Fruit fly (Drosophila melanogaster) whole organism, embryonic: ENCODE data around the gene ppl.
A peak's percentile ranks its signal among the peaks of the same experiment; 100 is the strongest.

ENCODE experiments used
- ATbp ChIP-seq: fragments of 200-800 bp; sonication (Bioruptor generic); optimal IDR thresholded peaks from 2 replicates; lab custom pipeline; 2017; ENCODE audit warnings: missing biosample characterization, mild to moderate bottlenecking, missing genetic modification characterization, missing genetic modification reagents
- Abd-B ChIP-seq: fragments of 200-800 bp; sonication (Bioruptor generic); optimal IDR thresholded peaks from 2 replicates; lab custom pipeline; 2018; ENCODE audit warnings: missing biosample characterization, mild to moderate bottlenecking, missing genetic modification characterization, moderate library complexity
- Ada2b ChIP-seq: fragments of 200-800 bp; sonication (Bioruptor generic); IDR thresholded peaks from 2 replicates; pipeline ENCODE4 v1.3.6; 2022; ENCODE audit warnings: missing biosample characterization, missing genetic modification characterization
- Aef1 ChIP-seq: fragments of 200-800 bp; sonication (Bioruptor generic); IDR thresholded peaks from 3 replicates; pipeline ENCODE4 v1.3.6; 2022; ENCODE audit warnings: missing biosample characterization, missing genetic modification characterization
- B-H2 ChIP-seq: fragments of 200-800 bp; sonication (Bioruptor generic); optimal IDR thresholded peaks from 2 replicates; lab custom pipeline; 2018; ENCODE audit warnings: missing biosample characterization, mild to moderate bottlenecking, missing genetic modification characterization
- BEAF-32 ChIP-seq: fragments of 200-800 bp; sonication (Bioruptor generic); optimal IDR thresholded peaks from 3 replicates; lab custom pipeline; 2017; ENCODE audit warnings: missing biosample characterization, missing genetic modification characterization, mild to moderate bottlenecking, moderate library complexity, missing genetic modification reagents
- CG10959 ChIP-seq: fragments of 200-800 bp; sonication (Bioruptor generic); IDR thresholded peaks from 2 replicates; pipeline ENCODE4 v1.3.6; 2022; ENCODE audit warnings: missing biosample characterization, missing genetic modification characterization
- CG11504 ChIP-seq: fragments of 200-800 bp; sonication (Bioruptor generic); optimal IDR thresholded peaks from 3 replicates; lab custom pipeline; 2019; ENCODE audit warnings: missing biosample characterization, mild to moderate bottlenecking, missing genetic modification characterization, moderate library complexity
- CG1233 ChIP-seq: fragments of 200-800 bp; sonication (Bioruptor generic); optimal IDR thresholded peaks from 4 replicates; lab custom pipeline; 2018; ENCODE audit warnings: missing biosample characterization, mild to moderate bottlenecking, missing genetic modification characterization
- CG13424 ChIP-seq: fragments of 200-800 bp; sonication (Bioruptor generic); optimal IDR thresholded peaks from 2 replicates; lab custom pipeline; 2019; ENCODE audit warnings: missing biosample characterization, mild to moderate bottlenecking, missing genetic modification characterization, moderate library complexity
- CG13624 ChIP-seq: fragments of 200-800 bp; sonication (Bioruptor generic); optimal IDR thresholded peaks from 2 replicates; lab custom pipeline; 2016; ENCODE audit warnings: missing biosample characterization, missing genetic modification characterization
- CG14441 ChIP-seq: fragments of 200-800 bp; sonication (Bioruptor generic); IDR thresholded peaks from 2 replicates; pipeline ENCODE4 v1.3.6; 2022; ENCODE audit warnings: missing biosample characterization, missing genetic modification characterization
- CG14667 ChIP-seq: fragments of 200-800 bp; sonication (Bioruptor generic); IDR thresholded peaks from 2 replicates; pipeline ENCODE4 v1.3.6; 2022; ENCODE audit warnings: missing biosample characterization, missing genetic modification characterization
- CG17385 ChIP-seq: fragments of 200-800 bp; sonication (Bioruptor generic); optimal IDR thresholded peaks from 3 replicates; lab custom pipeline; 2018; ENCODE audit warnings: missing biosample characterization, mild to moderate bottlenecking, missing genetic modification characterization
- CG2678 ChIP-seq: fragments of 200-800 bp; sonication (Bioruptor generic); optimal IDR thresholded peaks from 3 replicates; lab custom pipeline; 2019; ENCODE audit warnings: missing biosample characterization, mild to moderate bottlenecking, missing genetic modification characterization, moderate library complexity
- CG2712 ChIP-seq: fragments of 200-800 bp; optimal IDR thresholded peaks from 3 replicates; lab custom pipeline; 2019; ENCODE audit warnings: missing biosample characterization, mild to moderate bottlenecking, missing genetic modification characterization, moderate library complexity
- CG3281 ChIP-seq: fragments of 200-800 bp; sonication (Bioruptor generic); optimal IDR thresholded peaks from 3 replicates; lab custom pipeline; 2017; ENCODE audit warnings: missing biosample characterization, mild to moderate bottlenecking, missing genetic modification characterization
- CG3407 ChIP-seq: fragments of 200-800 bp; sonication (Bioruptor generic); optimal IDR thresholded peaks from 2 replicates; lab custom pipeline; 2018; ENCODE audit warnings: missing biosample characterization, mild to moderate bottlenecking, missing genetic modification characterization
- CG4328 ChIP-seq: fragments of 200-800 bp; sonication (Bioruptor generic); optimal IDR thresholded peaks from 3 replicates; lab custom pipeline; 2017; ENCODE audit warnings: missing biosample characterization, missing genetic modification reagents, missing genetic modification characterization
- CG6254 ChIP-seq: fragments of 200-800 bp; sonication (Bioruptor generic); optimal IDR thresholded peaks from 3 replicates; lab custom pipeline; 2017; ENCODE audit warnings: mild to moderate bottlenecking, missing biosample characterization, missing genetic modification reagents, missing genetic modification characterization
- CG8478 ChIP-seq: fragments of >200 bp; optimal IDR thresholded peaks from 2 replicates; lab custom pipeline; 2018
- CG9215 ChIP-seq: fragments of 200-800 bp; sonication (Bioruptor generic); IDR thresholded peaks from 2 replicates; pipeline ENCODE4 v1.3.6; 2022; ENCODE audit warnings: missing biosample characterization, missing genetic modification characterization
- Camta ChIP-seq: fragments of 200-800 bp; sonication (Bioruptor generic); optimal IDR thresholded peaks from 2 replicates; lab custom pipeline; 2016; ENCODE audit warnings: missing biosample characterization, missing genetic modification characterization
- Chrac-16 ChIP-seq: fragments of 200-800 bp; sonication (Bioruptor generic); optimal IDR thresholded peaks from 3 replicates; lab custom pipeline; 2016; ENCODE audit warnings: missing biosample characterization, missing genetic modification characterization
- E2f1 ChIP-seq: fragments of 200-800 bp; sonication (Bioruptor generic); IDR thresholded peaks from 2 replicates; pipeline ENCODE4 v1.3.6; 2022; ENCODE audit warnings: missing biosample characterization, missing genetic modification characterization
- Eip74EF ChIP-seq, 2 experiments: fragments of 200-800 bp in 1 of 2; fragments of >200 bp in 1 of 2; sonication (Bioruptor generic) in 1 of 2; optimal IDR thresholded peaks; 2 replicates each; lab custom pipeline; 2017 to 2019; ENCODE audit warnings: missing biosample characterization in 2 of 2, missing genetic modification characterization in 2 of 2, mild to moderate bottlenecking in 1 of 2, moderate library complexity in 1 of 2
- H15 ChIP-seq: fragments of 200-800 bp; sonication (Bioruptor generic); IDR thresholded peaks from 3 replicates; pipeline ENCODE4 v1.3.6; 2022; ENCODE audit warnings: missing biosample characterization, missing genetic modification characterization
- HLH4C ChIP-seq: fragments of 200-800 bp; sonication (Bioruptor generic); IDR thresholded peaks from 3 replicates; pipeline ENCODE4 v1.3.6; 2022; ENCODE audit warnings: missing biosample characterization, missing genetic modification characterization; ENCODE audit not compliant: partially characterized antibody
- Myb ChIP-seq: fragments of 200-800 bp; sonication (Bioruptor generic); optimal IDR thresholded peaks from 2 replicates; lab custom pipeline; 2016; ENCODE audit warnings: missing biosample characterization, missing genetic modification characterization
- NC2β ChIP-seq: fragments of 200-800 bp; sonication (Bioruptor generic); optimal IDR thresholded peaks from 2 replicates; lab custom pipeline; 2016; ENCODE audit warnings: missing biosample characterization, missing genetic modification characterization
- Nf-YA ChIP-seq: fragments of 200-800 bp; sonication (Bioruptor generic); IDR thresholded peaks from 2 replicates; pipeline ENCODE4 v1.3.6; 2022; ENCODE audit warnings: missing biosample characterization, missing genetic modification characterization
- Oli ChIP-seq: fragments of 200-800 bp; sonication (Bioruptor generic); optimal IDR thresholded peaks from 2 replicates; lab custom pipeline; 2018; ENCODE audit warnings: missing biosample characterization, mild to moderate bottlenecking, missing genetic modification characterization, moderate library complexity
- Sry-β ChIP-seq: fragments of 200-800 bp; sonication (Bioruptor generic); optimal IDR thresholded peaks from 2 replicates; lab custom pipeline; 2018; ENCODE audit warnings: missing biosample characterization, mild to moderate bottlenecking, missing genetic modification characterization, moderate library complexity
- Stat92E ChIP-seq, 3 experiments: fragments of >200 bp in 2 of 3; fragments of 200-800 bp in 1 of 3; sonication (Bioruptor generic) in 1 of 3; optimal IDR thresholded peaks; 2 replicates each; lab custom pipeline; 2017 to 2019; ENCODE audit warnings: missing biosample characterization in 3 of 3, missing genetic modification characterization in 3 of 3, mild to moderate bottlenecking in 1 of 3, moderate library complexity in 1 of 3
- Taf1 ChIP-seq: fragments of 200-800 bp; sonication (Bioruptor generic); IDR thresholded peaks from 2 replicates; pipeline ENCODE4 v1.3.6; 2022; ENCODE audit warnings: missing biosample characterization, missing genetic modification characterization
- cad ChIP-seq: fragments of >200 bp; optimal IDR thresholded peaks from 2 replicates; lab custom pipeline; 2017; ENCODE audit warnings: missing biosample characterization, missing genetic modification characterization
- dysf ChIP-seq: fragments of 200-800 bp; sonication (Bioruptor generic); IDR thresholded peaks from 3 replicates; pipeline ENCODE4 v1.3.6; 2022; ENCODE audit warnings: missing biosample characterization, missing genetic modification characterization
- fd3F ChIP-seq: fragments of 200-800 bp; sonication (Bioruptor generic); optimal IDR thresholded peaks from 2 replicates; lab custom pipeline; 2018; ENCODE audit warnings: missing biosample characterization, mild to moderate bottlenecking, missing genetic modification characterization, moderate library complexity
- gce ChIP-seq: fragments of 200-800 bp; sonication (Bioruptor generic); IDR thresholded peaks from 3 replicates; pipeline ENCODE4 v1.3.6; 2022; ENCODE audit warnings: missing biosample characterization, missing genetic modification characterization
- kah ChIP-seq: fragments of 200-800 bp; sonication (Bioruptor generic); optimal IDR thresholded peaks from 2 replicates; lab custom pipeline; 2018; ENCODE audit warnings: missing biosample characterization, mild to moderate bottlenecking, missing genetic modification characterization
- kni ChIP-seq: fragments of 200-800 bp; sonication (Bioruptor generic); optimal IDR thresholded peaks from 3 replicates; lab custom pipeline; 2017; ENCODE audit warnings: mild to moderate bottlenecking, missing biosample characterization, missing genetic modification reagents, missing genetic modification characterization
- lilli ChIP-seq: fragments of 200-800 bp; sonication (Bioruptor generic); optimal IDR thresholded peaks from 3 replicates; lab custom pipeline; 2016; ENCODE audit warnings: missing biosample characterization, missing genetic modification characterization
- onecut ChIP-seq: fragments of 200-800 bp; sonication (Bioruptor generic); IDR thresholded peaks from 2 replicates; pipeline ENCODE4 v1.3.6; 2022; ENCODE audit warnings: missing biosample characterization, missing genetic modification characterization
- phol ChIP-seq: fragments of 200-800 bp; sonication (Bioruptor generic); optimal IDR thresholded peaks from 3 replicates; lab custom pipeline; 2018; ENCODE audit warnings: missing biosample characterization, mild to moderate bottlenecking, missing genetic modification characterization, moderate library complexity
- psq ChIP-seq: fragments of 200-800 bp; sonication (Bioruptor generic); optimal IDR thresholded peaks from 2 replicates; lab custom pipeline; 2017; ENCODE audit warnings: missing biosample characterization, missing genetic modification characterization
- pzg ChIP-seq: fragments of 200-800 bp; sonication (Bioruptor generic); optimal IDR thresholded peaks from 3 replicates; lab custom pipeline; 2018; ENCODE audit warnings: missing biosample characterization, mild to moderate bottlenecking, missing genetic modification characterization, moderate library complexity
- sisA ChIP-seq: fragments of 200-800 bp; sonication (Bioruptor generic); IDR thresholded peaks from 2 replicates; pipeline ENCODE4 v1.3.6; 2022; ENCODE audit warnings: missing biosample characterization, missing genetic modification characterization
- slbo ChIP-seq: fragments of 200-800 bp; sonication (Bioruptor generic); IDR thresholded peaks from 2 replicates; pipeline ENCODE4 v1.3.6; 2022; ENCODE audit warnings: missing biosample characterization, missing genetic modification characterization
- toy ChIP-seq: fragments of 200-800 bp; sonication (Bioruptor generic); IDR thresholded peaks from 2 replicates; pipeline ENCODE4 v1.3.6; 2022; ENCODE audit warnings: missing biosample characterization, missing genetic modification characterization
- usp ChIP-seq: fragments of >200 bp; optimal IDR thresholded peaks from 2 replicates; lab custom pipeline; 2017; ENCODE audit warnings: missing biosample characterization, missing genetic modification characterization
- vvl ChIP-seq: fragments of 200-800 bp; sonication (Bioruptor generic); IDR thresholded peaks from 2 replicates; pipeline ENCODE4 v1.3.6; 2022; ENCODE audit warnings: missing biosample characterization, missing genetic modification characterization
- wek ChIP-seq: fragments of 200-800 bp; sonication (Bioruptor generic); optimal IDR thresholded peaks from 3 replicates; lab custom pipeline; 2018; ENCODE audit warnings: missing biosample characterization, mild to moderate bottlenecking, missing genetic modification characterization, moderate library complexity

ppl gene

dm6 chr3L:21251381-21251780, 29.9 kb downstream of the ppl start (continued):
- TF ChIP-seq usp (GFP tag; lab: Kevin White, UChicago) (no peak), CG14667 (no peak), cad (GFP tag; lab: Kevin White, UChicago) (no peak), Ada2b (no peak), B-H2 (no peak), CG1233 (GFP tag; lab: Kevin White, UChicago) (no peak), CG13424 (tag; lab: Kevin White, UChicago) (no peak), onecut (GFP tag; lab: Robert Waterston, UW) (0 out of 2 replicates have a peak, but pooled peaks have one; percentile 7), H15 (GFP tag; lab: Robert Waterston, UW) (no peak), CG17385 (no peak), Eip74EF (GFP tag; optimal IDR thresholded peaks at IDR 0.05; lab: Kevin White, UChicago) (no peak), sisA (GFP tag; lab: Robert Waterston, UW) (peak; percentile 28; the same call in 1 of the 2 replicates), kni (no peak), fd3F (GFP tag; lab: Kevin White, UChicago) (no peak), Nf-YA (GFP tag; lab: Robert Waterston, UW) (no peak), Sry-β (GFP tag; lab: Kevin White, UChicago) (no peak), NC2β (GFP tag; lab: Kevin White, UChicago) (no peak), pzg (GFP tag; lab: Kevin White, UChicago) (no peak), CG3407 (GFP tag; lab: Kevin White, UChicago) (no peak), gce (GFP tag; lab: Robert Waterston, UW) (no peak), CG4328 (GFP tag; lab: Kevin White, UChicago) (no peak), CG6254 (GFP tag; lab: Kevin White, UChicago) (no peak), ATbp (no peak), CG2678 (peak; percentile 37), dysf (GFP tag; lab: Robert Waterston, UW) (no peak), CG11504 (tag; lab: Kevin White, UChicago) (peak; percentile 18), wek (no peak), BEAF-32 (GFP tag; lab: Kevin White, UChicago) (no peak), Myb (GFP tag; lab: Kevin White, UChicago) (no peak), Chrac-16 (GFP tag; lab: Kevin White, UChicago) (no peak), Oli (peak; percentile 15), CG14441 (GFP tag; lab: Robert Waterston, UW) (peak; percentile 64), Aef1 (GFP tag; lab: Robert Waterston, UW) (no peak), CG13624 (no peak), lilli (GFP tag; lab: Kevin White, UChicago) (peak; percentile 6), Taf1 (no peak), psq (GFP tag; lab: Kevin White, UChicago) (no peak), slbo (GFP tag; lab: Robert Waterston, UW) (peak; percentile 33; the same call in 1 of the 2 replicates), CG8478 (lab: Kevin White, UChicago) (no peak), CG3281 (GFP tag; lab: Kevin White, UChicago) (no peak), Abd-B (GFP tag; lab: Kevin White, UChicago) (peak; percentile 66), Stat92E (GFP tag; optimal IDR thresholded peaks at IDR 0.05; lab: Kevin White, UChicago) (no peak), toy (no peak), kah (GFP tag; lab: Kevin White, UChicago) (no peak), CG2712 (tag; lab: Kevin White, UChicago) (no peak), E2f1 (GFP tag; lab: Robert Waterston, UW) (peak; percentile 34; the same call in 1 of the 2 replicates), Camta (no peak), CG10959 (GFP tag; lab: Robert Waterston, UW) (no peak), CG9215 (GFP tag; lab: Robert Waterston, UW) (0 out of 2 replicates have a peak, but pooled peaks have one; percentile 17), vvl (0 out of 2 replicates have a peak, but pooled peaks have one; percentile 15), HLH4C (no peak), phol (tag; lab: Kevin White, UChicago) (no peak)
